Worm (Caenorhabditis elegans) whole organism, young adult: ENCODE data around the gene R09F10.1.

ENCODE experiments used
- dox-1 ChIP-seq: fragments of 200-800 bp; sonication (Bioruptor generic); IDR thresholded peaks from 2 replicates; pipeline ENCODE4 v1.3.6; 2022; ENCODE audit warnings: missing genetic modification reagents, missing genetic modification characterization, missing compliant biosample characterization
- him-1 ChIP-seq: sonication (generic microtip); optimal IDR thresholded peaks from 2 replicates; lab custom pipeline; 2016; ENCODE audit warnings: missing genotype, missing genetic modification reagents, missing genetic modification characterization, missing compliant biosample characterization
- hlh-26 ChIP-seq: fragments of 200-800 bp; sonication (Bioruptor generic); conservative IDR thresholded peaks from 2 replicates; pipeline ENCODE4 v1.3.6; 2022; ENCODE audit warnings: missing genetic modification reagents, missing genetic modification characterization, missing compliant biosample characterization
- lin-26 ChIP-seq: fragments of 200-800 bp; sonication (Bioruptor generic); IDR thresholded peaks from 2 replicates; pipeline ENCODE4 v1.3.6; 2022; ENCODE audit warnings: missing genetic modification reagents, missing genetic modification characterization, missing compliant biosample characterization
- lin-54 ChIP-seq: fragments of 200-800 bp; sonication (Bioruptor generic); optimal IDR thresholded peaks from 2 replicates; lab custom pipeline; 2018; ENCODE audit warnings: mild to moderate bottlenecking, missing genetic modification characterization, missing compliant biosample characterization
- pbrm-1 ChIP-seq: fragments of 200-800 bp; sonication (Bioruptor generic); IDR thresholded peaks from 2 replicates; pipeline ENCODE4 v1.3.6; 2022; ENCODE audit warnings: missing genetic modification reagents, missing genetic modification characterization, missing compliant biosample characterization
- rpc-1 ChIP-seq, 2 experiments: fragments of 150-350 bp in 1 of 2; sonication (generic microtip) in 1 of 2; optimal IDR thresholded peaks; 2 replicates each; lab custom pipeline; 2014 to 2018; ENCODE audit warnings: missing biosample characterization in 1 of 2, missing genetic modification characterization in 1 of 2, missing genetic modification reagents in 1 of 2, missing genotype in 1 of 2
- snpc-4 ChIP-seq, 5 experiments: fragments of 150-350 bp in 1 of 5; sonication (generic microtip) in 4 of 5; optimal IDR thresholded peaks; 2 replicates each; lab custom pipeline; 2014 to 2018; ENCODE audit warnings: missing genetic modification characterization in 5 of 5, missing biosample characterization in 3 of 5, antibody characterized with exemption in 2 of 5, mild to moderate bottlenecking in 2 of 5, missing compliant biosample characterization in 2 of 5, missing genotype in 2 of 5, moderate library complexity in 2 of 5, missing genetic modification reagents in 1 of 5
- unc-62 ChIP-seq: fragments of 150-350 bp; optimal IDR thresholded peaks from 2 replicates; lab custom pipeline; 2014; ENCODE audit warnings: missing biosample characterization, missing genetic modification reagents, missing genetic modification characterization
- ztf-25 ChIP-seq: fragments of 200-800 bp; sonication (Bioruptor generic); IDR thresholded peaks from 2 replicates; pipeline ENCODE4 v1.3.6; 2022; ENCODE audit warnings: missing genetic modification reagents, missing genetic modification characterization, missing compliant biosample characterization

- TF ChIP-seq lin-54 (GFP tag; lab: Kevin White, UChicago) (no peak), lin-26 (GFP tag; lab: Robert Waterston, UW) (no peak), rpc-1 (optimal IDR thresholded peaks at IDR 0.05; lab: Kevin White, UChicago) (no peak), rpc-1 (tag; optimal IDR thresholded peaks at IDR 0.05; lab: Kevin White, UChicago) (no peak), snpc-4 (GFP tag; optimal IDR thresholded peaks at IDR 0.05; lab: Kevin White, UChicago) (no peak), snpc-4 (tag; optimal IDR thresholded peaks at IDR 0.05; lab: Kevin White, UChicago) (no peak), hlh-26 (GFP tag; lab: Robert Waterston, UW) (no peak), pbrm-1 (no peak), dox-1 (GFP tag; lab: Robert Waterston, UW) (no peak), unc-62 (GFP tag; lab: Kevin White, UChicago) (no peak), ztf-25 (GFP tag; lab: Robert Waterston, UW) (no peak), him-1 (no peak)
These were observed 21.1 kb upstream of the R09F10.1 start, which contains the start of gene inx-5 for ce11 chrX:8302299-8302698.
